Fruit fly (Drosophila melanogaster) whole organism, embryonic: ENCODE data around the gene CG7903.

Source experiments
- CG10462 ChIP-seq: fragments of 200-800 bp; sonication (Bioruptor generic); optimal IDR thresholded peaks from 2 replicates; lab custom pipeline; 2016; ENCODE audit warnings: missing biosample characterization, missing genetic modification characterization
- CG8478 ChIP-seq: fragments of >200 bp; optimal IDR thresholded peaks from 2 replicates; lab custom pipeline; 2018
- CTCF ChIP-seq: fragments of 200-800 bp; sonication (Bioruptor generic); optimal IDR thresholded peaks from 2 replicates; lab custom pipeline; 2017; ENCODE audit warnings: missing biosample characterization, mild to moderate bottlenecking, missing genetic modification characterization, moderate library complexity
- Chrac-16 ChIP-seq: fragments of 200-800 bp; sonication (Bioruptor generic); optimal IDR thresholded peaks from 3 replicates; lab custom pipeline; 2016; ENCODE audit warnings: missing biosample characterization, missing genetic modification characterization
- Hand ChIP-seq: fragments of 200-800 bp; sonication (Bioruptor generic); optimal IDR thresholded peaks from 2 replicates; lab custom pipeline; 2017; ENCODE audit warnings: mild to moderate bottlenecking, missing biosample characterization, missing genetic modification reagents, missing genetic modification characterization
- Tbp ChIP-seq: fragments of >200 bp; optimal IDR thresholded peaks from 2 replicates; lab custom pipeline; 2018; ENCODE audit warnings: missing biosample characterization, missing genetic modification characterization
- run ChIP-seq: fragments of 200-800 bp; sonication (Bioruptor generic); optimal IDR thresholded peaks from 3 replicates; lab custom pipeline; 2018; ENCODE audit warnings: missing biosample characterization, mild to moderate bottlenecking, missing genetic modification characterization
- slou ChIP-seq: fragments of 200-800 bp; sonication (Bioruptor generic); optimal IDR thresholded peaks from 3 replicates; lab custom pipeline; 2016; ENCODE audit warnings: missing biosample characterization, missing genetic modification characterization

- TF ChIP-seq CG10462 (GFP tag; lab: Kevin White, UChicago) (no peak), CG8478 (lab: Kevin White, UChicago) (no peak), Hand (no peak), CTCF (GFP tag; lab: Kevin White, UChicago) (no peak), Chrac-16 (GFP tag; lab: Kevin White, UChicago) (no peak), run (tag; lab: Kevin White, UChicago) (no peak), slou (GFP tag; lab: Kevin White, UChicago) (no peak), Tbp (GFP tag; lab: Kevin White, UChicago) (no peak)
Measured at dm6 chr3R:29993134-29993533, 1.9 kb downstream of the CG7903 start, which contains the start of gene Acph-1.
